Fruit fly (Drosophila melanogaster) whole organism, pupa: ENCODE results near the gene CG17544.
A peak's percentile ranks its signal among the peaks of the same experiment; 100 is the strongest.

ENCODE experiments used
- CG10348 ChIP-seq: fragments of 200-800 bp; sonication (Bioruptor generic); IDR thresholded peaks from 2 replicates; pipeline ENCODE4 v1.3.6; 2022; ENCODE audit warnings: missing biosample characterization, missing genetic modification characterization
- CG12605 ChIP-seq: fragments of 200-800 bp; sonication (Bioruptor generic); IDR thresholded peaks from 2 replicates; pipeline ENCODE4 v1.3.6; 2022; ENCODE audit warnings: missing biosample characterization, missing genetic modification characterization
- CG13204 ChIP-seq: fragments of 200-800 bp; sonication (Bioruptor generic); optimal IDR thresholded peaks from 2 replicates; lab custom pipeline; 2018; ENCODE audit warnings: missing biosample characterization, mild to moderate bottlenecking, missing genetic modification characterization, moderate library complexity
- CG14655 ChIP-seq: fragments of 200-800 bp; sonication (Bioruptor generic); optimal IDR thresholded peaks from 3 replicates; lab custom pipeline; 2017; ENCODE audit warnings: mild to moderate bottlenecking, missing biosample characterization, missing genetic modification reagents, missing genetic modification characterization
- CG15710 ChIP-seq: fragments of 200-800 bp; sonication (Bioruptor generic); optimal IDR thresholded peaks from 2 replicates; lab custom pipeline; 2018; ENCODE audit warnings: missing biosample characterization, mild to moderate bottlenecking, missing genetic modification characterization, moderate library complexity
- CG17806 ChIP-seq: fragments of 200-800 bp; sonication (Bioruptor generic); optimal IDR thresholded peaks from 2 replicates; lab custom pipeline; 2018; ENCODE audit warnings: missing biosample characterization, mild to moderate bottlenecking, missing genetic modification characterization, moderate library complexity
- CG32121 ChIP-seq: fragments of 200-800 bp; sonication (Bioruptor generic); IDR thresholded peaks from 2 replicates; pipeline ENCODE4 v1.3.6; 2022; ENCODE audit warnings: missing biosample characterization, missing genetic modification characterization
- CG34367 ChIP-seq: fragments of 200-800 bp; sonication (Bioruptor generic); optimal IDR thresholded peaks from 2 replicates; lab custom pipeline; 2018; ENCODE audit warnings: missing biosample characterization, mild to moderate bottlenecking, missing genetic modification characterization
- CG4496 ChIP-seq: fragments of 200-800 bp; sonication (Bioruptor generic); IDR thresholded peaks from 3 replicates; pipeline ENCODE4 v1.3.6; 2022; ENCODE audit warnings: missing biosample characterization, missing genetic modification characterization
- CG8159 ChIP-seq: fragments of 200-800 bp; sonication (Bioruptor generic); optimal IDR thresholded peaks from 3 replicates; lab custom pipeline; 2018; ENCODE audit warnings: missing biosample characterization, mild to moderate bottlenecking, missing genetic modification characterization, moderate library complexity
- CG8301 ChIP-seq: fragments of 200-800 bp; sonication (Bioruptor generic); optimal IDR thresholded peaks from 2 replicates; lab custom pipeline; 2018; ENCODE audit warnings: missing biosample characterization, mild to moderate bottlenecking, missing genetic modification characterization
- CG9948 ChIP-seq: fragments of 200-800 bp; sonication (Bioruptor generic); optimal IDR thresholded peaks from 2 replicates; lab custom pipeline; 2018; ENCODE audit warnings: missing biosample characterization, mild to moderate bottlenecking, missing genetic modification characterization, moderate library complexity
- D1 ChIP-seq: fragments of 200-800 bp; sonication (Bioruptor generic); optimal IDR thresholded peaks from 2 replicates; lab custom pipeline; 2018; ENCODE audit warnings: missing biosample characterization, mild to moderate bottlenecking, missing genetic modification characterization, moderate library complexity
- EcR ChIP-seq: fragments of 200-800 bp; sonication (Bioruptor generic); optimal IDR thresholded peaks from 3 replicates; lab custom pipeline; 2019; ENCODE audit warnings: missing biosample characterization, missing genetic modification characterization, mild to moderate bottlenecking, moderate library complexity, missing genetic modification reagents
- Ets98B ChIP-seq: fragments of 200-800 bp; sonication (Bioruptor generic); IDR thresholded peaks from 2 replicates; pipeline ENCODE4 v1.3.6; 2022; ENCODE audit warnings: missing biosample characterization, missing genetic modification characterization
- Pif1A ChIP-seq: fragments of 200-800 bp; sonication (Bioruptor generic); optimal IDR thresholded peaks from 3 replicates; lab custom pipeline; 2016; ENCODE audit warnings: missing biosample characterization, missing genetic modification characterization
- Pif1B ChIP-seq: fragments of 200-800 bp; sonication (Bioruptor generic); optimal IDR thresholded peaks from 3 replicates; lab custom pipeline; 2016; ENCODE audit warnings: missing biosample characterization, missing genetic modification characterization
- Snoo ChIP-seq: fragments of 200-800 bp; sonication (Bioruptor generic); optimal IDR thresholded peaks from 3 replicates; lab custom pipeline; 2017; ENCODE audit warnings: missing biosample characterization, mild to moderate bottlenecking, missing genetic modification characterization, inconsistent platforms
- fd96Ca ChIP-seq: fragments of 200-800 bp; sonication (Bioruptor generic); IDR thresholded peaks from 3 replicates; pipeline ENCODE4 v1.3.6; 2022; ENCODE audit warnings: missing biosample characterization, missing genetic modification characterization
- gl ChIP-seq: fragments of 200-800 bp; sonication (Bioruptor generic); optimal IDR thresholded peaks from 2 replicates; lab custom pipeline; 2018; ENCODE audit warnings: missing biosample characterization, mild to moderate bottlenecking, missing genetic modification characterization
- rn ChIP-seq: fragments of 200-800 bp; sonication (Bioruptor generic); IDR thresholded peaks from 2 replicates; pipeline ENCODE4 v1.3.6; 2022; ENCODE audit warnings: missing biosample characterization, missing genetic modification characterization

The CG17544 gene

dm6 chr2L:19388966-19389365, 9.3 kb downstream of the CG17544 start:
- no peak for TF ChIP-seq fd96Ca (GFP tag; lab: Robert Waterston, UW)
- TF ChIP-seq CG13204: no peak
- no peak for TF ChIP-seq Snoo (tag; lab: Kevin White, UChicago)
- no peak for TF ChIP-seq CG32121
- TF ChIP-seq EcR (GFP tag; lab: Kevin White, UChicago): peak; percentile 25
- no peak for TF ChIP-seq Pif1A (GFP tag; lab: Kevin White, UChicago)
- TF ChIP-seq CG8301: no peak
- no peak for TF ChIP-seq CG17806 (tag; lab: Kevin White, UChicago)

DNA sequence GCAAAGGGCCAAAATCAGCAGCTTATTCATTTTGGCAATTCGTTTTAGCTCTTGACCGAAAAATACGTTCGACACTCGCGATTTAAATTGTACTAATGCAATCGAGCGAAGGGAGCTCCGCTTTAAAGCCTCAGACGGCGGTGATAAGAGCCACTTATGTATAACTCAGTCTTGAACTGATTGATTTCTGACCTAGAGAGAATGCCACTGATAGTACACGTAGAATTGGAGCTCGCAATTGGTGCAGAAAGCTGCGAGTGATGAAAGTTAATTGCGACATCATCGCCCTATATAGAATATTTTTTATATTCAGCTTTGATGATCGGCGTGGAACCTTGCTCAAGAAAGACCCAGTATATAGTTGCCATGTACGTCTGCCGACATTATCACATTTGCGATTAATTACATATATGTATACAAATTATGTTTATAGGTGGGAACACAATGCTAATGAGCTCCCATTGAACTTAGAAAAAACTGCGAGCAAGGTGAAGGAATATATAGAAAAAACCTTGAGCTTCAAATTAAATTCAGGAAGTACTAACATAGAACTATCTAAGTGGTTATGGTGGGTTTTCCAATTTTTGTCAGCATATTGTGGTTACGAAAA, 12.1 kb downstream of the CG17544 start, which contains the start of gene fon:
fon (minus strand) TSS at position 100 of the 610 bp plus-strand sequence.
- TF ChIP-seq CG15710 (no peak), EcR (GFP tag; lab: Kevin White, UChicago) (no peak), CG34367 (tag; lab: Kevin White, UChicago) (no peak), CG4496 (no peak), CG32121 (no peak), Pif1B (GFP tag; lab: Kevin White, UChicago) (no peak)
- TF ChIP-seq, all 21 proteins: peak for 0

DNA sequence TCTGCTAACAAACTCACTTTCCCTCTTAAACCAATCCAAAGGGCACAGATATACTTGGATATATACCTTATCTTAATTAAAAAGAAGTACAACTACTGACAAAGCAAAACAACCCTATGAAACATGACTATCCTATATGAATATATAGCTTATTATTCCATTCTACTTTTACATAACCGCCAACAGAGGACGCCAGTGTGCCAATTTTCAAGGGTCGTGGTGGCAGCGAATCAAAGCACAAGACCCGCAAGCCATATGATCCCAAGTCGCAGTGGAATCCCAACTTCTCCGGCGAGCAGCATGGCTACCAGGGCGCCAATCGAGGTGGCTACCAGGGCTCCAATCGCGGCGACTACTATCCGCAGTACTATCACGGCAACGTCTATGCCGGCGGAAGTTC, 15.9 kb downstream of the CG17544 start:
- TF ChIP-seq rn (GFP tag; lab: Robert Waterston, UW) (no peak), CG13204 (no peak), Ets98B (GFP tag; lab: Robert Waterston, UW) (no peak), CG10348 (GFP tag; lab: Robert Waterston, UW) (no peak), CG14655 (GFP tag; lab: Kevin White, UChicago) (no peak), CG12605 (no peak), CG8301 (no peak), CG15710 (no peak), CG34367 (tag; lab: Kevin White, UChicago) (no peak), EcR (GFP tag; lab: Kevin White, UChicago) (no peak), Pif1B (GFP tag; lab: Kevin White, UChicago) (no peak), CG8159 (no peak), Pif1A (GFP tag; lab: Kevin White, UChicago) (no peak)

dm6 chr2L:19380630-19381029, 17.7 kb downstream of the CG17544 start, which contains the start of gene CG17350:
CG17350 (plus strand) TSS chr2L:19380930.
- TF ChIP-seq CG17806 (tag; lab: Kevin White, UChicago) (no peak), CG13204 (no peak), CG8159 (no peak), rn (GFP tag; lab: Robert Waterston, UW) (no peak), Pif1B (GFP tag; lab: Kevin White, UChicago) (no peak), CG9948 (tag; lab: Kevin White, UChicago) (no peak), CG8301 (no peak), CG14655 (GFP tag; lab: Kevin White, UChicago) (no peak), CG12605 (no peak), EcR (GFP tag; lab: Kevin White, UChicago) (no peak), Pif1A (GFP tag; lab: Kevin White, UChicago) (no peak), CG10348 (GFP tag; lab: Robert Waterston, UW) (no peak), Snoo (tag; lab: Kevin White, UChicago) (no peak), CG34367 (tag; lab: Kevin White, UChicago) (no peak), Ets98B (GFP tag; lab: Robert Waterston, UW) (no peak), gl (no peak), CG15710 (no peak), D1 (tag; lab: Kevin White, UChicago) (no peak), CG32121 (no peak)

- TF ChIP-seq CG8159 (no peak), CG4496 (no peak), Snoo (tag; lab: Kevin White, UChicago) (no peak), gl (no peak), CG12605 (no peak), CG32121 (no peak), CG17806 (tag; lab: Kevin White, UChicago) (no peak), Ets98B (GFP tag; lab: Robert Waterston, UW) (no peak), CG9948 (tag; lab: Kevin White, UChicago) (no peak), Pif1B (GFP tag; lab: Kevin White, UChicago) (no peak), CG13204 (no peak), CG8301 (no peak), EcR (GFP tag; lab: Kevin White, UChicago) (no peak), CG34367 (tag; lab: Kevin White, UChicago) (no peak), D1 (tag; lab: Kevin White, UChicago) (no peak), rn (GFP tag; lab: Robert Waterston, UW) (no peak), Pif1A (GFP tag; lab: Kevin White, UChicago) (no peak), fd96Ca (GFP tag; lab: Robert Waterston, UW) (no peak)
These were observed 19.7 kb downstream of the CG17544 start for dm6 chr2L:19378620-19379019.

- TF ChIP-seq CG8301: no peak
- TF ChIP-seq CG15710: peak; percentile 32
- TF ChIP-seq CG9948 (tag; lab: Kevin White, UChicago): peak; percentile 37
- peak; percentile 10 for TF ChIP-seq CG14655 (GFP tag; lab: Kevin White, UChicago)
- peak; percentile 55 for TF ChIP-seq CG8159
- peak; percentile 21 for TF ChIP-seq CG34367 (tag; lab: Kevin White, UChicago)
- TF ChIP-seq Pif1A (GFP tag; lab: Kevin White, UChicago): peak; percentile 15
- TF ChIP-seq CG17806 (tag; lab: Kevin White, UChicago): peak; percentile 34
- TF ChIP-seq Ets98B (GFP tag; lab: Robert Waterston, UW): no peak
These were observed 20.9 kb downstream of the CG17544 start for dm6 chr2L:19377129-19378083.
